Worm (Caenorhabditis elegans): ENCODE measurements around the gene ten-1.

The ten-1 gene

ce11 chrIII:6822790-6823189 is 2.1 kb downstream of the ten-1 start:
- TF ChIP-seq nhr-12 (tag; optimal IDR thresholded peaks at IDR 0.05) (no peak), hlh-1 (tag; optimal IDR thresholded peaks at IDR 0.05) (peak; percentile 94)

DNA sequence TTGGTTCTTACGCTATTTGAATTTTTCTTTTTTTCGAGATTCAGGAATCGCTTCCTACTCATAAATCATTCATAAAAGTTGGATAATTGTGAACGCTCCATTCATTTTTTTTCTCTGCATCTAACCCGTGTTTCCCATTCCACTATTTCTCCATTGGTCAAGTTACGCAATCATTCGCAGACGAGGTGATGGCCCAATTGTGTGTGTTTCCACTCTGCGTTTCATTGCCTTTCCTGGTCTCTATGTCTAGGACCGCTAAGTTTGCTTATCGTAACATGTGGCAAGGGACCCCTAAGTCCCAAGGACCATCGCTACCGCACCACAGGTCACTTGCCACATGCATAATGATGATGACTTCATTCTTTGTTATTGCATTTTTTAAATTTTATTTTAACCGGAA is 5.4 kb downstream of the ten-1 start:
- no peak for TF ChIP-seq ceh-83 (GFP tag; optimal IDR thresholded peaks at IDR 0.05)
- no peak for TF ChIP-seq mls-2 (tag; optimal IDR thresholded peaks at IDR 0.05)
- TF ChIP-seq mab-5 (tag; optimal IDR thresholded peaks at IDR 0.05): no peak
- peak; percentile 82 for TF ChIP-seq nhr-2 (tag; optimal IDR thresholded peaks at IDR 0.05)
- TF ChIP-seq drap-1 (GFP tag; optimal IDR thresholded peaks at IDR 0.05): no peak
- TF ChIP-seq unc-62 (GFP tag; optimal IDR thresholded peaks at IDR 0.05): no peak
- TF ChIP-seq ceh-43 (GFP tag; optimal IDR thresholded peaks at IDR 0.05): no peak
- TF ChIP-seq snpc-4 (tag; optimal IDR thresholded peaks at IDR 0.05): no peak
- peak; percentile 84 for TF ChIP-seq zip-8 (tag; optimal IDR thresholded peaks at IDR 0.05)

DNA sequence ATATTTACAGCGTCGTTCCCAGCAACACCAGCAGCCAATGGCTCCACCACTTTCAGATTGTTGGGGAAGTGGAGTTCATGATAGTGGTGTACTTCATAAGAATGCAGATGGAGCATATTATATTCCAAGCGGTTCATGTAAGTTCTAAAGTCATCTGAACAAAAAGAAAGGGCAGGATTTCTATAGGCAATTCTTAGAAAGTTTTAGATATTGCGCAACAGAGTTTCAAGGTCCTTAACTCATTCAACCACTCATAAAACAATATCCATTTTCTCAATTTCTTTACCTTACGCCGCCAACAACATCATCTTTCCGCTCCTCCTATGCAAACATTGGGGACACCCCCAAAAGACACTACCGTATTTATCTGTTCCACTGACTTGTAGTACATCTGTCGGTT is 10.6 kb downstream of the ten-1 start:
- peak; percentile 92 for TF ChIP-seq zip-8 (tag; optimal IDR thresholded peaks at IDR 0.05)
- TF ChIP-seq pha-4 (tag; optimal IDR thresholded peaks at IDR 0.05): peak; percentile 4
- no peak for TF ChIP-seq lsy-2 (tag; optimal IDR thresholded peaks at IDR 0.05)
- TF ChIP-seq ztf-11 (tag; optimal IDR thresholded peaks at IDR 0.05): no peak

DNA sequence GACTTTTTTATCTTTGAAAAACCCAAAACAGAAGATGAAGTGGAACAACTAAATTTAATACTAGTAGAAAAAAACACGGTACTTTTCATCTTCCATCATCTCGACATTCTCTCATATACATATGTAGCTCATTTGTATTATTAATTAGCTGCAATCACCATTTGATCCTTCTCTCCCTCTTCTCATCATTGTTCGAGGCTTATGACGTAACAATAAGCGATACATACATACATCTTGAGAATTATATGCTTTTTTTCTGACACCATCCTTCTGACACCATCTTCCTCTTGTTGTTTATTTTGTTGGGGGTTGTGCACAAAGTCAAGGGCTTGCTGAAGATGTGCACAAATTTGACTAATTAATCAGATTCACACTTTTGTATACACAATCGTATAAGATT is 16.6 kb downstream of the ten-1 start:
- TF ChIP-seq ces-1 (GFP tag; optimal IDR thresholded peaks at IDR 0.05) (peak; percentile 39), bed-3 (GFP tag; optimal IDR thresholded peaks at IDR 0.05) (no peak), zip-8 (tag; optimal IDR thresholded peaks at IDR 0.05) (peak; percentile 90)

ce11 chrIII:6839091-6839490 is 18.4 kb downstream of the ten-1 start:
- no peak for TF ChIP-seq hlh-1 (tag; optimal IDR thresholded peaks at IDR 0.05)
- no peak for TF ChIP-seq blmp-1 (tag; optimal IDR thresholded peaks at IDR 0.05)
- TF ChIP-seq nhr-2 (tag; optimal IDR thresholded peaks at IDR 0.05): no peak
- no peak for TF ChIP-seq unc-62 (GFP tag; optimal IDR thresholded peaks at IDR 0.05)
- TF ChIP-seq mls-2 (tag; optimal IDR thresholded peaks at IDR 0.05): no peak

ce11 chrIII:6848654-6849204 is 28.0 kb downstream of the ten-1 start, which contains the start of gene dhhc-5:
TSS of gene dhhc-5 (minus strand) at chrIII:6849059.
- TF ChIP-seq lin-32 (GFP tag; optimal IDR thresholded peaks at IDR 0.05) (no peak), sptf-1 (tag; optimal IDR thresholded peaks at IDR 0.05) (no peak), mls-2 (tag; optimal IDR thresholded peaks at IDR 0.05) (no peak)

DNA sequence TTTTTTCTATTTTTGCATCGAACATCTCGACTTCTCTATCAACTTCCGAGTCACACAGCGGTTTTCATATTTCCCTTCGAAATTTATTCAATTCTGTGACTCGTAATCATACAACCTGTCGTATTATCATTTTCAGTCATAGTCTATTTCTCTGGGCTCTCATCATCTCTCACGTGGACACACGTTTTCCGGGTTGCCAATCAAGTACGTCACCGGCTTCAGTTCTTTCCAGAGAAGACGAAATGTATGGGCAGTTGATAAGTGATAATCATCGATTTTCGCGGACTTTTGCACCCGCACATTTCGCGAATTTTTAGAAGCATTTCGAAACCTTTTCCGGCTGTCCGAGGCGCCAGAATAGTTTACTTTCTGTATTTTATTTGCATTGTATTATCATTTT is 29.5 kb downstream of the ten-1 start, which contains the start of gene srv-1:
TSS of gene srv-1 (plus strand) at position 131 of the 400 bp plus-strand sequence.
- TF ChIP-seq nhr-76 (tag; optimal IDR thresholded peaks at IDR 0.05) (no peak), M03D4.4 (tag; optimal IDR thresholded peaks at IDR 0.05) (no peak), elt-1 (tag; optimal IDR thresholded peaks at IDR 0.05; ENCODE audit: borderline replicate concordance, insufficient read depth) (no peak), lin-32 (GFP tag; optimal IDR thresholded peaks at IDR 0.05) (no peak), ceh-43 (GFP tag; optimal IDR thresholded peaks at IDR 0.05) (no peak), unc-120 (tag; optimal IDR thresholded peaks at IDR 0.05; ENCODE audit: poor library complexity, severe bottlenecking) (no peak), mep-1 (tag; optimal IDR thresholded peaks at IDR 0.05) (no peak), unc-62 (GFP tag; optimal IDR thresholded peaks at IDR 0.05) (no peak), cnd-1 (tag; optimal IDR thresholded peaks at IDR 0.05) (no peak), elt-3 (tag; optimal IDR thresholded peaks at IDR 0.05) (no peak), lin-13 (tag; optimal IDR thresholded peaks at IDR 0.05) (no peak), zip-8 (tag; optimal IDR thresholded peaks at IDR 0.05) (no peak), mls-2 (tag; optimal IDR thresholded peaks at IDR 0.05) (no peak), blmp-1 (tag; optimal IDR thresholded peaks at IDR 0.05) (no peak)
